Fruit fly (Drosophila melanogaster): ENCODE results near the gene CG14007.

Gene CG14007

dm6 chr2L:5740740-5741139, 24.3 kb upstream of the CG14007 start:
- TF ChIP-seq hb (GFP tag; IDR thresholded peaks at IDR 0.05; ENCODE audit: partially characterized antibody) (0 out of 3 replicates have a peak, but pooled peaks have one; percentile 37), wek (GFP tag; optimal IDR thresholded peaks at IDR 0.05) (no peak), CG11504 (tag; optimal IDR thresholded peaks at IDR 0.05) (peak; percentile 9), Dfd (GFP tag; optimal IDR thresholded peaks at IDR 0.05) (no peak), CG10543 (GFP tag; optimal IDR thresholded peaks at IDR 0.05) (peak; percentile 12), CG16779 (GFP tag; IDR thresholded peaks at IDR 0.05) (no peak), vvl (GFP tag; IDR thresholded peaks at IDR 0.05) (0 out of 2 replicates have a peak, but pooled peaks have one; percentile 28), Med (GFP tag) (peak; percentile 9), CG12769 (tag; optimal IDR thresholded peaks at IDR 0.05) (peak; percentile 23), dmrt11E (tag; optimal IDR thresholded peaks at IDR 0.05) (no peak), CG6175 (GFP tag; IDR thresholded peaks at IDR 0.05) (peak; percentile 43; the same call in 1 of the 3 replicates), z (GFP tag; IDR thresholded peaks at IDR 0.05) (peak; percentile 66; the same call in 1 of the 3 replicates), ATbp (GFP tag; optimal IDR thresholded peaks at IDR 0.05) (no peak), Taf1 (GFP tag; IDR thresholded peaks at IDR 0.05) (no peak), CG18619 (GFP tag; optimal IDR thresholded peaks at IDR 0.05) (no peak), CG32532 (GFP tag; IDR thresholded peaks at IDR 0.05) (peak; percentile 40; the same call in 1 of the 2 replicates), CG13287 (GFP tag; IDR thresholded peaks at IDR 0.05; ENCODE audit: partially characterized antibody) (peak; percentile 12; the same call in 1 of the 2 replicates), ci (GFP tag; IDR thresholded peaks at IDR 0.05) (0 out of 3 replicates have a peak, but pooled peaks have one; percentile 33), otp (GFP tag; IDR thresholded peaks at IDR 0.05) (0 out of 3 replicates have a peak, but pooled peaks have one; percentile 20), ind (GFP tag; optimal IDR thresholded peaks at IDR 0.05) (no peak), Deaf1 (tag; optimal IDR thresholded peaks at IDR 0.05) (no peak), chinmo (GFP tag; IDR thresholded peaks at IDR 0.05; ENCODE audit: partially characterized antibody) (peak; percentile 62; the same call in 1 of the 4 replicates), Drgx (GFP tag; IDR thresholded peaks at IDR 0.05) (peak; percentile 49; the same call in 1 of the 2 replicates), CG5953 (GFP tag; IDR thresholded peaks at IDR 0.05) (0 out of 2 replicates have a peak, but pooled peaks have one; percentile 7), Oaz (GFP tag; IDR thresholded peaks at IDR 0.05) (no peak), sqz (GFP tag; optimal IDR thresholded peaks at IDR 0.05) (peak; percentile 29), CG4424 (GFP tag; optimal IDR thresholded peaks at IDR 0.05) (no peak), Jarid2 (GFP tag; optimal IDR thresholded peaks at IDR 0.05) (peak; percentile 9)

dm6 chr2L:5730432-5730831, 14.0 kb upstream of the CG14007 start:
- TF ChIP-seq CG6272 (GFP tag; IDR thresholded peaks at IDR 0.05) (no peak), Hr78 (GFP tag; optimal IDR thresholded peaks at IDR 0.05) (no peak), CG7928 (GFP tag; optimal IDR thresholded peaks at IDR 0.05) (no peak), onecut (GFP tag; IDR thresholded peaks at IDR 0.05) (no peak), CG18619 (GFP tag; optimal IDR thresholded peaks at IDR 0.05) (no peak), CG2120 (GFP tag; optimal IDR thresholded peaks at IDR 0.05) (no peak), CG4854 (GFP tag; optimal IDR thresholded peaks at IDR 0.05) (no peak), fd96Cb (tag; optimal IDR thresholded peaks at IDR 0.05) (peak; percentile 13), CG14710 (tag; optimal IDR thresholded peaks at IDR 0.05) (peak; percentile 21), crp (GFP tag; optimal IDR thresholded peaks at IDR 0.05) (no peak), sna (GFP tag; IDR thresholded peaks at IDR 0.05; ENCODE audit: partially characterized antibody) (no peak), Ravus (GFP tag; IDR thresholded peaks at IDR 0.05) (no peak), TFAM (GFP tag; optimal IDR thresholded peaks at IDR 0.05) (no peak), Jarid2 (GFP tag; optimal IDR thresholded peaks at IDR 0.05) (no peak), sens (GFP tag) (peak; percentile 62), CG12391 (tag; optimal IDR thresholded peaks at IDR 0.05) (no peak), vfl (GFP tag; optimal IDR thresholded peaks at IDR 0.05) (no peak), Mrtf (GFP tag; IDR thresholded peaks at IDR 0.05) (no peak), org-1 (GFP tag; optimal IDR thresholded peaks at IDR 0.05) (no peak), CG1792 (GFP tag; optimal IDR thresholded peaks at IDR 0.05) (no peak), Xrp1 (GFP tag; IDR thresholded peaks at IDR 0.05) (peak; percentile 8; the same call in 1 of the 2 replicates), sr (GFP tag; IDR thresholded peaks at IDR 0.05) (no peak), Hr51 (GFP tag; optimal IDR thresholded peaks at IDR 0.05) (no peak), jumu (GFP tag; optimal IDR thresholded peaks at IDR 0.05) (no peak), Hr39 (optimal IDR thresholded peaks at IDR 0.05) (no peak)
